Fruit fly (Drosophila melanogaster): ENCODE measurements around the gene CG10874.

DNA sequence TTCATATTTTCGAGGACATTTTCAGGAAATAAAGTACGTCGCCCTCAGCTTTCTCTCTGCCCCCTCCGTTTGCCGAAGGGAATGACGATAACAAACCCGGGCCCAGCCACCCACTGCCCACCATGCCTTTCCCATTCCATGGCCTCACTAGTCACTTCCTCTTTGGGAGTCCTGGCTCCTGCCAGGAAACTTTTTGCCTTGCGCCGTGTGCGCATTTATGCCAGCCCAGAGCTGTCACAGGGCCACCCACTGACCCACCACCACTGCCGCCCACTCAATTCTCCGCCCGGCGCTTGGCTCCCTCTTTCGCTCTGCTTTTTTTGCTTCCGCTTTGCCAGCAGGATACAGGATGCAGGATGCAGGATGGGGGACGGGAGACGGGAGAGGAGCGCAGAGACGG lies 4.8 kb downstream of the CG10874 start:
- no peak for TF ChIP-seq insv (optimal IDR thresholded peaks at IDR 0.05)
- TF ChIP-seq Myc (optimal IDR thresholded peaks at IDR 0.05) = no peak
- no peak for TF ChIP-seq ttk (optimal IDR thresholded peaks at IDR 0.05)
- no peak for TF ChIP-seq Sin3A (optimal IDR thresholded peaks at IDR 0.05)
- TF ChIP-seq psq (optimal IDR thresholded peaks at IDR 0.05) = no peak
